Worm (Caenorhabditis elegans) whole organism, L3 larva: ENCODE data around the gene fbxa-18.

Experiments
- ZK546.5 ChIP-seq: sonication (generic microtip); optimal IDR thresholded peaks from 2 replicates; lab custom pipeline; 2017; ENCODE audit warnings: missing biosample characterization, missing genetic modification characterization
- aly-2 ChIP-seq: fragments of 150-350 bp; optimal IDR thresholded peaks from 2 replicates; lab custom pipeline; 2014; ENCODE audit warnings: missing biosample characterization, missing genetic modification characterization
- ama-1 ChIP-seq: fragments of 150-350 bp; optimal IDR thresholded peaks from 2 replicates; lab custom pipeline; 2018
- ceh-16 ChIP-seq: sonication (generic microtip); optimal IDR thresholded peaks from 2 replicates; lab custom pipeline; 2017; ENCODE audit warnings: missing biosample characterization, missing genetic modification characterization
- ceh-82 ChIP-seq: fragments of 150-350 bp; optimal IDR thresholded peaks from 2 replicates; lab custom pipeline; 2014; ENCODE audit warnings: missing biosample characterization, missing genetic modification characterization
- ceh-9 ChIP-seq: sonication (generic microtip); optimal IDR thresholded peaks from 2 replicates; lab custom pipeline; 2018; ENCODE audit warnings: missing biosample characterization, missing genetic modification characterization
- egl-27 ChIP-seq: sonication (generic microtip); optimal IDR thresholded peaks from 4 replicates; lab custom pipeline; 2017; ENCODE audit warnings: missing biosample characterization, missing genetic modification reagents, missing genetic modification characterization
- egl-5 ChIP-seq: fragments of 150-350 bp; optimal IDR thresholded peaks from 2 replicates; lab custom pipeline; 2017; ENCODE audit warnings: missing biosample characterization, missing genetic modification reagents, missing genetic modification characterization, inconsistent platforms
- elt-1 ChIP-seq: fragments of 150-350 bp; optimal IDR thresholded peaks from 2 replicates; lab custom pipeline; 2014; ENCODE audit warnings: missing biosample characterization, missing genetic modification characterization
- elt-2 ChIP-seq: sonication (generic microtip); optimal IDR thresholded peaks from 2 replicates; lab custom pipeline; 2016; ENCODE audit warnings: missing genetic modification reagents, mild to moderate bottlenecking, missing genetic modification characterization, missing compliant biosample characterization
- elt-3 ChIP-seq, 3 experiments: fragments of 150-350 bp in 1 of 3; sonication (generic microtip) in 2 of 3; optimal IDR thresholded peaks; 2 replicates in 2 of 3; 4 replicates in 1 of 3; lab custom pipeline; 2014 to 2017; ENCODE audit warnings: missing biosample characterization in 3 of 3, missing genetic modification characterization in 3 of 3
- fkh-10 ChIP-seq: sonication (generic microtip); optimal IDR thresholded peaks from 2 replicates; lab custom pipeline; 2017; ENCODE audit warnings: missing biosample characterization, missing genetic modification reagents, missing genetic modification characterization
- fkh-2 ChIP-seq: fragments of 150-350 bp; optimal IDR thresholded peaks from 2 replicates; lab custom pipeline; 2014; ENCODE audit warnings: missing biosample characterization, missing genetic modification reagents, missing genetic modification characterization
- fos-1 ChIP-seq: fragments of 150-350 bp; optimal IDR thresholded peaks from 2 replicates; lab custom pipeline; 2014; ENCODE audit warnings: missing biosample characterization, missing genetic modification characterization
- hmg-11 ChIP-seq: sonication (generic microtip); optimal IDR thresholded peaks from 2 replicates; lab custom pipeline; 2016; ENCODE audit warnings: missing genetic modification characterization, missing compliant biosample characterization
- lin-15B ChIP-seq: fragments of 150-350 bp; optimal IDR thresholded peaks from 2 replicates; lab custom pipeline; 2014; ENCODE audit warnings: missing biosample characterization, missing genetic modification characterization
- lin-39 ChIP-seq: fragments of 150-350 bp; optimal IDR thresholded peaks from 2 replicates; lab custom pipeline; 2018; ENCODE audit warnings: missing biosample characterization, missing genetic modification reagents, missing genetic modification characterization
- lsy-12 ChIP-seq: sonication (generic microtip); optimal IDR thresholded peaks from 2 replicates; lab custom pipeline; 2016; ENCODE audit warnings: mild to moderate bottlenecking, missing genetic modification characterization, missing compliant biosample characterization
- mml-1 ChIP-seq: fragments of 150-350 bp; sonication (generic microtip); optimal IDR thresholded peaks from 3 replicates; lab custom pipeline; 2014; ENCODE audit warnings: missing biosample characterization, missing genetic modification characterization
- nfya-1 ChIP-seq: sonication (generic microtip); optimal IDR thresholded peaks from 2 replicates; lab custom pipeline; 2017; ENCODE audit warnings: missing genetic modification characterization, mild to moderate bottlenecking, missing compliant biosample characterization, antibody characterized with exemption, moderate library complexity; ENCODE audit not compliant: insufficient read depth
- nhr-11 ChIP-seq: fragments of 150-350 bp; optimal IDR thresholded peaks from 2 replicates; lab custom pipeline; 2014; ENCODE audit warnings: missing biosample characterization, missing genetic modification characterization
- nhr-12 ChIP-seq: fragments of 150-350 bp; optimal IDR thresholded peaks from 2 replicates; lab custom pipeline; 2014; ENCODE audit warnings: missing biosample characterization, missing genetic modification characterization
- nhr-23 ChIP-seq: fragments of 150-350 bp; optimal IDR thresholded peaks from 2 replicates; lab custom pipeline; 2014; ENCODE audit warnings: missing biosample characterization, missing genetic modification reagents, missing genetic modification characterization
- nhr-237 ChIP-seq: fragments of 150-350 bp; optimal IDR thresholded peaks from 2 replicates; lab custom pipeline; 2014; ENCODE audit warnings: missing biosample characterization, missing genetic modification characterization
- nhr-25 ChIP-seq: sonication (generic microtip); optimal IDR thresholded peaks from 2 replicates; lab custom pipeline; 2017; ENCODE audit warnings: missing biosample characterization, missing genetic modification characterization
- nhr-28 ChIP-seq: fragments of 150-350 bp; optimal IDR thresholded peaks from 2 replicates; lab custom pipeline; 2014; ENCODE audit warnings: missing biosample characterization, missing genetic modification characterization
- nhr-67 ChIP-seq: fragments of 150-350 bp; optimal IDR thresholded peaks from 2 replicates; lab custom pipeline; 2014; ENCODE audit warnings: missing biosample characterization, missing genetic modification characterization
- nhr-76 ChIP-seq: fragments of 150-350 bp; sonication (generic microtip); optimal IDR thresholded peaks from 5 replicates; lab custom pipeline; 2014; ENCODE audit warnings: missing biosample characterization, missing genetic modification characterization
- skn-1 ChIP-seq: fragments of 150-350 bp; optimal IDR thresholded peaks from 2 replicates; lab custom pipeline; 2014; ENCODE audit warnings: missing biosample characterization, missing genetic modification characterization
- snpc-4 ChIP-seq: fragments of 150-350 bp; optimal IDR thresholded peaks from 2 replicates; lab custom pipeline; 2014; ENCODE audit warnings: missing biosample characterization, missing genetic modification characterization
- tbx-2 ChIP-seq: sonication (generic microtip); optimal IDR thresholded peaks from 2 replicates; lab custom pipeline; 2016; ENCODE audit warnings: mild to moderate bottlenecking, missing genetic modification characterization, missing compliant biosample characterization
- unc-39 ChIP-seq: sonication (generic microtip); optimal IDR thresholded peaks from 4 replicates; lab custom pipeline; 2017; ENCODE audit warnings: missing biosample characterization, missing genetic modification characterization
- unc-62 ChIP-seq: fragments of 150-350 bp; sonication (generic microtip); optimal IDR thresholded peaks from 4 replicates; lab custom pipeline; 2014; ENCODE audit warnings: missing biosample characterization, missing genetic modification reagents, missing genetic modification characterization
- zag-1 ChIP-seq: fragments of 150-350 bp; optimal IDR thresholded peaks from 2 replicates; lab custom pipeline; 2014; ENCODE audit warnings: missing biosample characterization, missing genetic modification characterization
- ztf-11 ChIP-seq: fragments of 150-350 bp; optimal IDR thresholded peaks from 2 replicates; lab custom pipeline; 2014; ENCODE audit warnings: missing biosample characterization, missing genetic modification characterization
- ztf-4 ChIP-seq: fragments of 150-350 bp; optimal IDR thresholded peaks from 2 replicates; lab custom pipeline; 2014; ENCODE audit warnings: missing biosample characterization, missing genetic modification characterization

The fbxa-18 gene

ce11 chrV:16103594-16103993, 38.9 kb upstream of the fbxa-18 start, which contains the start of gene argk-1:
Gene argk-1, plus strand, starts transcription at chrV:16103894.
- TF ChIP-seq elt-1 (tag; lab: Kevin White, UChicago) (no peak), nhr-12 (no peak), egl-27 (no peak), nhr-11 (no peak), nhr-23 (tag; lab: Kevin White, UChicago) (no peak), skn-1 (tag; lab: Kevin White, UChicago) (no peak), fos-1 (tag; lab: Kevin White, UChicago) (no peak), ceh-16 (no peak), nfya-1 (tag; lab: Kevin White, UChicago) (no peak)

ce11 chrV:16114237-16114636, 28.2 kb upstream of the fbxa-18 start, which contains the start of gene srxa-16:
Gene srxa-16, minus strand, starts transcription at chrV:16114337.
- TF ChIP-seq ztf-4 (tag; lab: Kevin White, UChicago) (no peak), fos-1 (tag; lab: Kevin White, UChicago) (no peak), skn-1 (tag; lab: Kevin White, UChicago) (no peak), fkh-10 (GFP tag; lab: Kevin White, UChicago) (no peak), zag-1 (tag; lab: Kevin White, UChicago) (no peak), ztf-11 (tag; lab: Kevin White, UChicago) (no peak), aly-2 (no peak), unc-62 (GFP tag; lab: Kevin White, UChicago) (no peak), ceh-82 (tag; lab: Kevin White, UChicago) (no peak), hmg-11 (no peak), elt-1 (tag; lab: Kevin White, UChicago) (no peak), tbx-2 (tag; lab: Kevin White, UChicago) (no peak)

- no peak for TF ChIP-seq nhr-237 (tag; lab: Kevin White, UChicago)
- no peak for TF ChIP-seq nhr-28 (tag; lab: Kevin White, UChicago)
- TF ChIP-seq fos-1 (tag; lab: Kevin White, UChicago), result no peak
- TF ChIP-seq snpc-4, result no peak
- no peak for TF ChIP-seq egl-5 (tag; lab: Kevin White, UChicago)
- no peak for TF ChIP-seq fkh-10 (GFP tag; lab: Kevin White, UChicago)
- TF ChIP-seq tbx-2 (tag; lab: Kevin White, UChicago), result no peak
- no peak for TF ChIP-seq aly-2
- TF ChIP-seq ceh-16, result no peak
- TF ChIP-seq ztf-11 (tag; lab: Kevin White, UChicago), result no peak
- no peak for TF ChIP-seq lin-15B (tag; lab: Kevin White, UChicago)
- TF ChIP-seq nhr-25, result no peak
- no peak for TF ChIP-seq unc-39 (tag; lab: Kevin White, UChicago)
- TF ChIP-seq fkh-2 (tag; lab: Kevin White, UChicago), result no peak
- no peak for TF ChIP-seq nhr-12
- TF ChIP-seq mml-1 (tag; lab: Kevin White, UChicago), result no peak
- TF ChIP-seq nhr-67 (tag; lab: Kevin White, UChicago), result no peak
- TF ChIP-seq, all 47 proteins: peak for 0
Observed at ce11 chrV:16115381-16115780, 27.1 kb upstream of the fbxa-18 start, which contains the start of gene str-25. Gene str-25, plus strand, starts transcription at chrV:16115681.

ce11 chrV:16118601-16119000, 23.9 kb upstream of the fbxa-18 start, which contains the start of gene str-103:
Gene str-103, minus strand, starts transcription at chrV:16118701.
- TF ChIP-seq lin-39 (no peak), snpc-4 (no peak), hmg-11 (no peak), nhr-67 (tag; lab: Kevin White, UChicago) (no peak), nhr-76 (tag; lab: Kevin White, UChicago) (no peak), fkh-2 (tag; lab: Kevin White, UChicago) (no peak), tbx-2 (tag; lab: Kevin White, UChicago) (no peak), fkh-10 (GFP tag; lab: Kevin White, UChicago) (no peak), ZK546.5 (tag; lab: Kevin White, UChicago) (no peak), nhr-23 (tag; lab: Kevin White, UChicago) (no peak), ceh-16 (no peak), elt-2 (tag; lab: Kevin White, UChicago) (no peak), ceh-9 (tag; lab: Kevin White, UChicago) (no peak), aly-2 (no peak), elt-3 (tag; optimal IDR thresholded peaks at IDR 0.05; lab: Kevin White, UChicago) (no peak), ztf-4 (tag; lab: Kevin White, UChicago) (no peak)

- TF ChIP-seq nhr-28 (tag; lab: Kevin White, UChicago), result no peak
- TF ChIP-seq lsy-12 (tag; lab: Kevin White, UChicago), result no peak
- no peak for TF ChIP-seq nhr-67 (tag; lab: Kevin White, UChicago)
- TF ChIP-seq ceh-16, result no peak
- no peak for TF ChIP-seq ztf-4 (tag; lab: Kevin White, UChicago)
- no peak for TF ChIP-seq nhr-12
- no peak for TF ChIP-seq lin-15B (tag; lab: Kevin White, UChicago)
- TF ChIP-seq aly-2, result no peak
- no peak for TF ChIP-seq nhr-76 (tag; lab: Kevin White, UChicago)
- TF ChIP-seq ama-1 (lab: Kevin White, UChicago), result no peak
Observed at ce11 chrV:16120499-16120898, 22.0 kb upstream of the fbxa-18 start.
